Worm (Caenorhabditis elegans) whole organism, L3 larva: ENCODE results near the gene ifb-1.
"Not testable (repeated sequence)": the region's sequence is repeated elsewhere in the genome, so short reads cannot be mapped to it uniquely, and the experiment has no call there.

Source experiments
- R02D3.7 ChIP-seq: fragments of 150-350 bp; optimal IDR thresholded peaks from 2 replicates; lab custom pipeline; 2014; ENCODE audit warnings: missing biosample characterization, missing genetic modification characterization
- ZK546.5 ChIP-seq: sonication (generic microtip); optimal IDR thresholded peaks from 2 replicates; lab custom pipeline; 2017; ENCODE audit warnings: missing biosample characterization, missing genetic modification characterization
- ama-1 ChIP-seq: fragments of 150-350 bp; optimal IDR thresholded peaks from 2 replicates; lab custom pipeline; 2018
- ceh-28 ChIP-seq: fragments of 150-350 bp; optimal IDR thresholded peaks from 2 replicates; lab custom pipeline; 2014; ENCODE audit warnings: missing biosample characterization, missing genetic modification reagents, missing genetic modification characterization
- ceh-82 ChIP-seq: fragments of 150-350 bp; optimal IDR thresholded peaks from 2 replicates; lab custom pipeline; 2014; ENCODE audit warnings: missing biosample characterization, missing genetic modification characterization
- daf-12 ChIP-seq: fragments of 150-350 bp; optimal IDR thresholded peaks from 2 replicates; lab custom pipeline; 2014; ENCODE audit warnings: missing biosample characterization, missing genetic modification reagents, missing genetic modification characterization
- egl-27 ChIP-seq: sonication (generic microtip); optimal IDR thresholded peaks from 4 replicates; lab custom pipeline; 2017; ENCODE audit warnings: missing biosample characterization, missing genetic modification reagents, missing genetic modification characterization
- elt-2 ChIP-seq: sonication (generic microtip); optimal IDR thresholded peaks from 2 replicates; lab custom pipeline; 2016; ENCODE audit warnings: missing genetic modification reagents, mild to moderate bottlenecking, missing genetic modification characterization, missing compliant biosample characterization
- elt-3 ChIP-seq, 3 experiments: fragments of 150-350 bp in 1 of 3; sonication (generic microtip) in 2 of 3; optimal IDR thresholded peaks; 2 replicates in 2 of 3; 4 replicates in 1 of 3; lab custom pipeline; 2014 to 2017; ENCODE audit warnings: missing biosample characterization in 3 of 3, missing genetic modification characterization in 3 of 3
- fkh-2 ChIP-seq: fragments of 150-350 bp; optimal IDR thresholded peaks from 2 replicates; lab custom pipeline; 2014; ENCODE audit warnings: missing biosample characterization, missing genetic modification reagents, missing genetic modification characterization
- fos-1 ChIP-seq: fragments of 150-350 bp; optimal IDR thresholded peaks from 2 replicates; lab custom pipeline; 2014; ENCODE audit warnings: missing biosample characterization, missing genetic modification characterization
- hmg-11 ChIP-seq: sonication (generic microtip); optimal IDR thresholded peaks from 2 replicates; lab custom pipeline; 2016; ENCODE audit warnings: missing genetic modification characterization, missing compliant biosample characterization
- jun-1 ChIP-seq: fragments of 150-350 bp; optimal IDR thresholded peaks from 2 replicates; lab custom pipeline; 2014; ENCODE audit warnings: missing biosample characterization, missing genetic modification reagents, missing genetic modification characterization
- lin-15B ChIP-seq: fragments of 150-350 bp; optimal IDR thresholded peaks from 2 replicates; lab custom pipeline; 2014; ENCODE audit warnings: missing biosample characterization, missing genetic modification characterization
- lin-39 ChIP-seq: fragments of 150-350 bp; optimal IDR thresholded peaks from 2 replicates; lab custom pipeline; 2018; ENCODE audit warnings: missing biosample characterization, missing genetic modification reagents, missing genetic modification characterization
- nhr-11 ChIP-seq: fragments of 150-350 bp; optimal IDR thresholded peaks from 2 replicates; lab custom pipeline; 2014; ENCODE audit warnings: missing biosample characterization, missing genetic modification characterization
- nhr-12 ChIP-seq: fragments of 150-350 bp; optimal IDR thresholded peaks from 2 replicates; lab custom pipeline; 2014; ENCODE audit warnings: missing biosample characterization, missing genetic modification characterization
- nhr-237 ChIP-seq: fragments of 150-350 bp; optimal IDR thresholded peaks from 2 replicates; lab custom pipeline; 2014; ENCODE audit warnings: missing biosample characterization, missing genetic modification characterization
- nhr-25 ChIP-seq: sonication (generic microtip); optimal IDR thresholded peaks from 2 replicates; lab custom pipeline; 2017; ENCODE audit warnings: missing biosample characterization, missing genetic modification characterization
- nhr-43 ChIP-seq: sonication (generic microtip); optimal IDR thresholded peaks from 2 replicates; lab custom pipeline; 2016; ENCODE audit warnings: mild to moderate bottlenecking, missing genetic modification characterization, missing compliant biosample characterization; ENCODE audit not compliant: poor library complexity, severe bottlenecking
- nhr-67 ChIP-seq: fragments of 150-350 bp; optimal IDR thresholded peaks from 2 replicates; lab custom pipeline; 2014; ENCODE audit warnings: missing biosample characterization, missing genetic modification characterization
- nhr-76 ChIP-seq: fragments of 150-350 bp; sonication (generic microtip); optimal IDR thresholded peaks from 5 replicates; lab custom pipeline; 2014; ENCODE audit warnings: missing biosample characterization, missing genetic modification characterization
- nhr-77 ChIP-seq: fragments of 150-350 bp; optimal IDR thresholded peaks from 2 replicates; lab custom pipeline; 2014; ENCODE audit warnings: missing biosample characterization, missing genetic modification characterization
- pha-4 ChIP-seq: fragments of 150-350 bp; optimal IDR thresholded peaks from 2 replicates; lab custom pipeline; 2014; ENCODE audit warnings: missing biosample characterization, missing genetic modification reagents, missing genetic modification characterization
- pqm-1 ChIP-seq: fragments of 150-350 bp; optimal IDR thresholded peaks from 2 replicates; lab custom pipeline; 2017; ENCODE audit warnings: missing biosample characterization, missing genetic modification characterization, inconsistent platforms
- sea-2 ChIP-seq: fragments of 150-350 bp; sonication (generic microtip); optimal IDR thresholded peaks from 4 replicates; lab custom pipeline; 2014; ENCODE audit warnings: missing biosample characterization, missing genetic modification reagents, missing genetic modification characterization
- skn-1 ChIP-seq: fragments of 150-350 bp; optimal IDR thresholded peaks from 2 replicates; lab custom pipeline; 2014; ENCODE audit warnings: missing biosample characterization, missing genetic modification characterization
- tbx-2 ChIP-seq: sonication (generic microtip); optimal IDR thresholded peaks from 2 replicates; lab custom pipeline; 2016; ENCODE audit warnings: mild to moderate bottlenecking, missing genetic modification characterization, missing compliant biosample characterization
- unc-39 ChIP-seq: sonication (generic microtip); optimal IDR thresholded peaks from 4 replicates; lab custom pipeline; 2017; ENCODE audit warnings: missing biosample characterization, missing genetic modification characterization
- unc-62 ChIP-seq: fragments of 150-350 bp; sonication (generic microtip); optimal IDR thresholded peaks from 4 replicates; lab custom pipeline; 2014; ENCODE audit warnings: missing biosample characterization, missing genetic modification reagents, missing genetic modification characterization
- zag-1 ChIP-seq: fragments of 150-350 bp; optimal IDR thresholded peaks from 2 replicates; lab custom pipeline; 2014; ENCODE audit warnings: missing biosample characterization, missing genetic modification characterization
- ztf-4 ChIP-seq: fragments of 150-350 bp; optimal IDR thresholded peaks from 2 replicates; lab custom pipeline; 2014; ENCODE audit warnings: missing biosample characterization, missing genetic modification characterization

The ifb-1 gene

DNA sequence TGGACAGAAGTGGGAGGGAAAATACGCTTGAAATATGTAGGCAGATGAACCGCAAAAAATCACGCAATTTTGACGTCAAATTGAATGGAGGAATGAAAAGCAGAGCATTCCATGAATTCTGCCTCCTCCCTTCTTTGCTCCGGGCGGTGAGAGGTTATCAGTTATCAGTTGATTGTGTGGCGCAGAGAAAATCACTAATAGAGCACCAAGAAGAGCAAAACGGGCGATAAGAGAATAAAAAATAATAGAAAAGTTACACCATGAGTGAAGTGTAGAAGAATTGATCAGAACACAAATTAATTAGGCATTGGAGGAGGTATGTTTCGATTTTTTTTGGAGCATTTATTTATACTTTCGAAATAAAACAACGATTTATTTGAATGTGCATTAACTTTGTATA lies 41.1 kb downstream of the ifb-1 start:
- TF ChIP-seq skn-1 (tag; lab: Kevin White, UChicago), result no peak
- peak; percentile 63 for TF ChIP-seq pqm-1
- TF ChIP-seq elt-2 (tag; lab: Kevin White, UChicago), result peak; percentile 97
- no peak for TF ChIP-seq ceh-28 (tag; lab: Kevin White, UChicago)
- TF ChIP-seq jun-1, result no peak

DNA sequence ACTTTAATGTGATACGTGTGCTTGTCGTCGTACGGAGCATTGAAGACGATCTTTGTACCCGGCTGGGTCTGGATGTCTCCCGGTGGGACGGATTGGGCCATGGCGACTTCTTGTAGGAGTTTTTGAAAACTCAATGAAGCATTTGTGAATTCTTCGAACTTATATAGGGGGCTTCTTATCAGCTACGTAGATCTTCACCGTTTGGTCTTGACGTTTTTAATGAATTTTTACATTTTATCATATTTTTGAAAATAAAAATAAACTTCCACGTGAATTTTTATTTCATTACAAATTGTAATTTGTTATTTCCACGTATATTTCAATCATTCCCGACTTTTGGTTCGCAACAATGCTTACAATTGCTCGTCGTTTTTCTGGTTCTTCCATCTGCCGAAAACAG lies 44.8 kb downstream of the ifb-1 start, which contains the start of the genes msp-64 and ZK1248.5:
TSS of gene msp-64 (minus strand) at position 101 of the 400 bp plus-strand sequence.
TSS of gene ZK1248.5 (plus strand) at position 285 of the 400 bp plus-strand sequence.
- no peak for TF ChIP-seq fos-1 (tag; lab: Kevin White, UChicago)
- TF ChIP-seq egl-27 (tag; lab: Kevin White, UChicago), result no peak
- TF ChIP-seq sea-2 (GFP tag; lab: Kevin White, UChicago), result no peak
- no peak for TF ChIP-seq ZK546.5
- no peak for TF ChIP-seq unc-39
- no peak for TF ChIP-seq ceh-82
- TF ChIP-seq ceh-28 (tag; lab: Kevin White, UChicago), result no peak
- no peak for TF ChIP-seq unc-62 (GFP tag; lab: Kevin White, UChicago)
- TF ChIP-seq nhr-12 (tag; lab: Kevin White, UChicago), result no peak

DNA sequence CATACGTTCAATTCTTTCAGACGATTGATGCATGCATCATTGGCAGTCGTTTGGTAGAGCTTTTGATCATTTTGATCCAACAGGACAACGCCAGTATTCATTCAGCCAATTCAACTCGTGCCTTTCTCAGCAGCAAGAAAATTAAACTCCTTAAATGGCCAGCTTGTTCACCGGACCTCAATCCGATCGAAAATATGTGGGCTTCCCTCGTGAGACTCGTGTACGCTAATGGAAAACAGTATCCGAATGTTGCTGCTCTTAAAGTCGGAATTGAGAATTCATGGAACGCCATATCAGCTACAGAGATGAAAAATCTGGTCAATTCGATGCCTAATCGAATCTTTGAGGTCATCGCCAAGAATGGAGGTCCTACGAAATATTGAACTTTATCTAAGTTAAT lies 50.0 kb downstream of the ifb-1 start, which contains the start of gene wago-5:
TSS of gene wago-5 (minus strand) at position 101 of the 400 bp plus-strand sequence.
- not testable (repeated sequence) for TF ChIP-seq fkh-2, daf-12, nhr-11 (tag; lab: Kevin White, UChicago)
- TF ChIP-seq, all 47 proteins: peak for 0; not testable (repeated sequence) for 47

DNA sequence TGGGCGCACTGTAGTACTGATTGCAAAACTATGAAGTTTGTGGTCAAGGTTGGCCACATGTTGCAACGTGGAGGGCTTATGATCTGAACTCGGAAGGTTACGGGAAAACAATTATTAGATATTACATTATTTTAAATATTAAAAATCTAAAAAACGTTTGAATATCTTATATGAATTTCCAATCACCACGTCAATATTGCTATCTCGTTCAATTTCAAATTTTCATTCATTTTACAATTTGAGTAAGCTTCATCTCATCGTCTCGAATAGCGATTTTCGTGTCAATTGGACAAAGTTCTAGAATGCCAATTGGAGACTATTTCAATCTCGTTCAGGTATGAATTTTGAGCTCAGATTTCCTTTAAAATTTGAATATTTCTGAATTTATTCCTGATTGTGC lies 50.9 kb downstream of the ifb-1 start, which contains the start of gene ZK1248.20:
TSS of gene ZK1248.20 (plus strand) at position 301 of the 400 bp plus-strand sequence.
- TF ChIP-seq nhr-67 (no peak), zag-1 (tag; lab: Kevin White, UChicago) (no peak), nhr-237 (tag; lab: Kevin White, UChicago) (no peak), lin-39 (no peak), elt-3 (tag; optimal IDR thresholded peaks at IDR 0.05; lab: Kevin White, UChicago) (no peak)

DNA sequence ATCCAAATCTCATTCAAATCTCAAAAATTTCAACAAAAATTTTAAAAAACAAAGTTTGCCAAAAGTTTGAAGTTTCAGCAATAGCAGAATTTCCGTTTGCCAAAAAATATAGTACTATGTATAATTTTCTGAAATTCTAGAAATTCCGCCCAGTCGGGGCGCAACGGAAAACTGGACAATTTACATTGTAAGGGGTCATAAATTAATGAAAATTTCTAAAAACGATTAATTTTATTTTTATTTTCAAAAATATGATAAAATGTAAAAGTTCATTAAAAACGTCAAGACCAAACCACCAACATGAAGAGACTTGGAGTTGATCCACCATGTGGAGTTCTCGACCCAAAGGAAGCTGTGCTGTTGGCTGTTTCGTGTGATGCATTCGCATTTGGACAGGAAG lies 52.9 kb downstream of the ifb-1 start, which contains the start of gene ZK1248.4:
TSS of gene ZK1248.4 (plus strand) at position 301 of the 400 bp plus-strand sequence.
- no peak for TF ChIP-seq nhr-67
- TF ChIP-seq nhr-77 (tag; lab: Kevin White, UChicago), result no peak
- no peak for TF ChIP-seq nhr-12 (tag; lab: Kevin White, UChicago)
- TF ChIP-seq nhr-43 (tag; lab: Kevin White, UChicago), result no peak
- TF ChIP-seq ztf-4 (tag; lab: Kevin White, UChicago), result no peak
- TF ChIP-seq ZK546.5, result no peak
- TF ChIP-seq ceh-82, result no peak
- no peak for TF ChIP-seq pha-4 (tag; lab: Kevin White, UChicago)
- TF ChIP-seq R02D3.7, result no peak
- TF ChIP-seq ama-1 (lab: Kevin White, UChicago), result no peak
- no peak for TF ChIP-seq pqm-1
- TF ChIP-seq egl-27 (tag; lab: Kevin White, UChicago), result no peak
- no peak for TF ChIP-seq skn-1 (tag; lab: Kevin White, UChicago)
- TF ChIP-seq lin-15B (tag; lab: Kevin White, UChicago), result no peak
- TF ChIP-seq daf-12 (tag; lab: Kevin White, UChicago), result no peak
- no peak for TF ChIP-seq hmg-11 (tag; lab: Kevin White, UChicago)
- TF ChIP-seq nhr-25 (tag; lab: Kevin White, UChicago), result no peak
- TF ChIP-seq tbx-2, result no peak
- no peak for TF ChIP-seq nhr-11 (tag; lab: Kevin White, UChicago)

- no peak for TF ChIP-seq nhr-76 (tag; lab: Kevin White, UChicago)
- peak; percentile 39 for TF ChIP-seq pqm-1
- TF ChIP-seq elt-2 (tag; lab: Kevin White, UChicago), result peak; percentile 53
- TF ChIP-seq lin-15B (tag; lab: Kevin White, UChicago), result peak; percentile 20
- peak; percentile 16 for TF ChIP-seq skn-1 (tag; lab: Kevin White, UChicago)
- TF ChIP-seq nhr-43 (tag; lab: Kevin White, UChicago), result peak; percentile 49
These were observed 54.2 kb downstream of the ifb-1 start for ce11 chrII:5819655-5820054.
